Fruit fly (Drosophila melanogaster) Kc167 (cell line): ENCODE results near the gene CG32204.

Experiments used
- h ChIP-seq: fragments of >200 bp; optimal IDR thresholded peaks from 3 replicates; lab custom pipeline; 2018; ENCODE audit warnings: missing external identifiers
- insv ChIP-seq: fragments of >200 bp; optimal IDR thresholded peaks from 3 replicates; lab custom pipeline; 2018; ENCODE audit warnings: missing external identifiers
- psq ChIP-seq: fragments of >200 bp; optimal IDR thresholded peaks from 2 replicates; lab custom pipeline; 2017; ENCODE audit warnings: missing external identifiers
- ttk ChIP-seq: sonication (Bioruptor generic); optimal IDR thresholded peaks from 2 replicates; lab custom pipeline; 2017; ENCODE audit warnings: missing external identifiers

DNA sequence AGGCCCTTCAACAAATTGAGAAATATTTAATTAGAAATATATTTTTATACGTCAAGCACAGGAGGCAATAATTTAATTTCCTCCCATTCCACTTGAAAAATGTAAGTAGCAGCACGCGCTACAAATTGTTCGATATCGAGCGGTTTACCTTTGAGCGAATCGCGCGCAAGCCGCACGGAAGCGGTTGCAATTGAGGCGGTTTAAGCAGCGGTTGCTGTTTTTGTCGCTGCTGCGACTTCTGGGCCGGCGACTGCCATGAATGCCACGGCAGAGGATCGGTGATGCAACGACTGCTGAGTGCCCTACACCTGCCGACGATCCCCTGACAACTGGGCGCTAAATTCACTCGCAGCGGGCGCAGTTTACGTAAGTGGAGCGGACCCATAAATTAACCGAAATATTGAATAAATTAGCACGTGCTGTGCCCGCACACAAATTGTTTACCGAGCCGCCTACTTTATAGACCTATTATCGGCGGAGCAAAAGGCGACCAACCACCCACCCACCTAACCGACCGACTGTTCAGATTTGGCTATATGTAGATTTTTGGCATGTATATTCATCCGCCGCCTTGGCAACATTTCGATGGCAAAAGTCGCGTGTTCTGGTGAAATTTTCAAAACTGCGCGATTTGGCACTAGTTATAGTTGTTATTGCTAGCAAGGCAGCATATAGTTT is 47.9 kb upstream of the CG32204 start:
- no peak for TF ChIP-seq h
- TF ChIP-seq ttk (lab: Kevin White, UChicago): no peak
- TF ChIP-seq psq (lab: Kevin White, UChicago): no peak
- no peak for TF ChIP-seq insv
